Worm (Caenorhabditis elegans): Measurements from ENCODE around the gene fipr-5.

ce11 chrV:10237171-10237570, 16.0 kb upstream of the fipr-5 start:
- TF ChIP-seq cnd-1 (tag; optimal IDR thresholded peaks at IDR 0.05) (no peak), snpc-4 (tag; optimal IDR thresholded peaks at IDR 0.05) (no peak), lin-13 (tag; optimal IDR thresholded peaks at IDR 0.05) (no peak), nhr-237 (tag; optimal IDR thresholded peaks at IDR 0.05) (no peak), unc-62 (GFP tag; optimal IDR thresholded peaks at IDR 0.05) (no peak), blmp-1 (tag; optimal IDR thresholded peaks at IDR 0.05) (no peak), nhr-28 (tag; optimal IDR thresholded peaks at IDR 0.05) (no peak), unc-120 (tag; optimal IDR thresholded peaks at IDR 0.05; ENCODE audit: poor library complexity, severe bottlenecking) (no peak), M03D4.4 (tag; optimal IDR thresholded peaks at IDR 0.05) (no peak), elt-1 (tag; optimal IDR thresholded peaks at IDR 0.05; ENCODE audit: borderline replicate concordance, insufficient read depth) (no peak)
